Fruit fly (Drosophila melanogaster): ENCODE data around the gene CG14218.

CG14218 gene

DNA sequence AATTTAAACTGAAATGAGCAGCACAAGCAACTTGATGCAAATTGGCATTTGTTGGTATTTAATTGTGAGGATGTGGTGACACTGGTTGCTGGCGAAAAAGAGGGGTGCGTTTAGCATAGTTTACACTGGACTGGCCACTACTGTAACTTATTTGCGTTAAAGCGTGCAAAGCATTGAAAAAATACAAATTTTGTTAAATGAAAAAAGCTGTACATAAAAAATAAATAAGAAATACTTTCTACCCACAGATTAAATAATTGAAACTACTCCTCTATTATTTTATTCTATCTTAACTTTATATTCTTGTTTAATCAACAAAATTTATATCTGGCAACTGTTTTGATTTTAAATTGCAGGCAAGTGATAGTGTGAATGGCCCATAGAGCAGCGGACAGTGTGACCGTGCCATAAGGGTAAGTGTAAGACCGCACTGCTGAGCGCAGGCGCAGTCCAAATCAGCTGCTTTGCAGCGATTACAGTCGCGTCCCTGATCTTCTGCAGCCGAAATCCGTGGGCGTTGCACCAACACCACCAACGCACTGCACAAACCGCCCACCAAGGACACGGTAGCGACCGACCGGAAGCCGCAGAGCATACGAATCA is 16.0 kb downstream of the CG14218 start, which contains the start of the genes Grip84 and car:
TSS of gene Grip84 (minus strand) at position 51 of the 603 bp plus-strand sequence.
TSS of gene car (plus strand) at position 306 of the 603 bp plus-strand sequence.
- no peak for TF ChIP-seq EcR (GFP tag; optimal IDR thresholded peaks at IDR 0.05)
- TF ChIP-seq rn (GFP tag; IDR thresholded peaks at IDR 0.05), result no peak
- no peak for TF ChIP-seq CG13204 (GFP tag; optimal IDR thresholded peaks at IDR 0.05)
- TF ChIP-seq CG14655 (GFP tag; optimal IDR thresholded peaks at IDR 0.05), result no peak
- peak; percentile 58 for TF ChIP-seq CG15710 (tag; optimal IDR thresholded peaks at IDR 0.05)
- TF ChIP-seq Ets98B (GFP tag; IDR thresholded peaks at IDR 0.05), result no peak; the same call in 1 of the 2 replicates
- TF ChIP-seq Pif1B (GFP tag; optimal IDR thresholded peaks at IDR 0.05), result no peak
- peak; percentile 65 for TF ChIP-seq CG9948 (tag; optimal IDR thresholded peaks at IDR 0.05)
- no peak for TF ChIP-seq CG8159 (tag; optimal IDR thresholded peaks at IDR 0.05)
- TF ChIP-seq gl (tag; optimal IDR thresholded peaks at IDR 0.05), result no peak
- peak; percentile 14; the same call in 1 of the 2 replicates for TF ChIP-seq CG10348 (GFP tag; IDR thresholded peaks at IDR 0.05)
- no peak for TF ChIP-seq CG8301 (tag; optimal IDR thresholded peaks at IDR 0.05)
- peak; percentile 40 for TF ChIP-seq CG32121 (GFP tag; IDR thresholded peaks at IDR 0.05)
- peak; percentile 56 for TF ChIP-seq CG17806 (tag; optimal IDR thresholded peaks at IDR 0.05)
- no peak for TF ChIP-seq Pif1A (GFP tag; optimal IDR thresholded peaks at IDR 0.05)
- TF ChIP-seq CG34367 (tag; optimal IDR thresholded peaks at IDR 0.05), result peak; percentile 39
- TF ChIP-seq Snoo (tag; optimal IDR thresholded peaks at IDR 0.05), result no peak
- TF ChIP-seq CG12605 (GFP tag; IDR thresholded peaks at IDR 0.05), result peak; percentile 49; the same call in 1 of the 2 replicates
- no peak for TF ChIP-seq D1 (tag; optimal IDR thresholded peaks at IDR 0.05)
- TF ChIP-seq fd96Ca (GFP tag; IDR thresholded peaks at IDR 0.05), result 0 out of 3 replicates have a peak, but pooled peaks have one; percentile 48
- no peak; the same call in 2 of the 3 replicates for TF ChIP-seq CG4496 (GFP tag; IDR thresholded peaks at IDR 0.05)

DNA sequence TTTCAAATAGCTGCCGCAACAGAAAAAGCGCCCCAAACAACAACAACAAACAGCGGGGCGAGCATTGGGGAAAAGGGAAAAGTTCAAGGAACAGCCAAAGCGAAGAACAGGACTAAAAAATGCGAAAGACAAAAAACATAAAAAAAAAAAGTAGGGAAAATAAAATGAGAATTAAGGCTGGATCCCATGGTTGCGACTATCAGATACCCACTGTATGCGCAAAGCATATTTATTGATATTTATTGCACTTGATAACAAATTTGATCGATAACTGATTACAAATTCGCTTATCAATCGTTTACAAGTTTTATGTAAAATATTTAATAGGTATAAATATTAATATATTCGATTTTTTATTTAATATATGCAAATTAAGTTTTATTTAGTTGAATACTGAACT is 32.2 kb downstream of the CG14218 start:
- no peak for TF ChIP-seq CG14655 (GFP tag; optimal IDR thresholded peaks at IDR 0.05)
- no peak for TF ChIP-seq CG32121 (GFP tag; IDR thresholded peaks at IDR 0.05)
- TF ChIP-seq Ets98B (GFP tag; IDR thresholded peaks at IDR 0.05), result no peak
- no peak for TF ChIP-seq rn (GFP tag; IDR thresholded peaks at IDR 0.05)
- TF ChIP-seq CG34367 (tag; optimal IDR thresholded peaks at IDR 0.05), result no peak

DNA sequence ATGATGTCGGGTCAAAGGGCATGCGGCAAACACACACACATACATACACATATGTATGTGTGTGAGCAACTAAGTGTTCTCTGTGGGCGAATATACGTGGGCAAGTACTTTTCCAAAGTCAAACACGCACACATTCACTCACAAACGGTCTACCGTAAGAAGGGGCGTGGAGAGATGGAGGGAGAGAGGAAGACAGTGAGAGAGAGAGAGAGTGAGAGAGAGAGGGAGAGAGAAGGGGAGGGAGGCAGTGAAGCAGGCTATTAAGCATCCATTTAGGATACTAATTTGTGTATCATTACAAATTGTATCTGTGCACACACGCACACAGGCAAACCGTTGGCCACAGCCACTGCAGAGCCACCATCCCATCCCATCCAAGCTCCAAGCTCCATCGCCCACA is 33.3 kb downstream of the CG14218 start:
- TF ChIP-seq EcR (GFP tag; optimal IDR thresholded peaks at IDR 0.05) (no peak), CG4496 (GFP tag; IDR thresholded peaks at IDR 0.05) (no peak), Ets98B (GFP tag; IDR thresholded peaks at IDR 0.05) (no peak), Snoo (tag; optimal IDR thresholded peaks at IDR 0.05) (no peak), CG15710 (tag; optimal IDR thresholded peaks at IDR 0.05) (no peak), Pif1B (GFP tag; optimal IDR thresholded peaks at IDR 0.05) (no peak), Pif1A (GFP tag; optimal IDR thresholded peaks at IDR 0.05) (no peak), CG10348 (GFP tag; IDR thresholded peaks at IDR 0.05) (no peak), CG12605 (GFP tag; IDR thresholded peaks at IDR 0.05) (no peak), rn (GFP tag; IDR thresholded peaks at IDR 0.05) (no peak), CG14655 (GFP tag; optimal IDR thresholded peaks at IDR 0.05) (no peak), CG17806 (tag; optimal IDR thresholded peaks at IDR 0.05) (no peak), CG32121 (GFP tag; IDR thresholded peaks at IDR 0.05) (no peak), CG8301 (tag; optimal IDR thresholded peaks at IDR 0.05) (no peak), gl (tag; optimal IDR thresholded peaks at IDR 0.05) (no peak)

DNA sequence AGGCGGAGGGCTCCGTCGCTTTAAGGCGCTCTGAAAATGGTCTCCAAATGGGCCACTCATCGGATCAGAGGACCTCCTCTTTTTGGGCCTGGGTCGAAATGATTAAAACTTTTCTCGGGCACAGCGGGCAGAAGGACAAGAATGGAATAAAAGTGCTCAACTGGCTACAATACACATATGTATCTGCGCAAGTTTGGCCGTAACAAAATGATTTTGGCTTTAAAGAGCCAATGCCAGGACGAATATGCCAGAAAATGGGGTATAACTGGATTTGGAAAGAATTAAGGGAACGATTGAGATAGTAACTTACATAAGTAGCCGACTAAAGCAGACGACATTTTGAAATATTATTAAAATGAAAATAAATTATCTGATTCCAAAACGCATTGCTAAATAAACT is 34.4 kb downstream of the CG14218 start, which contains the start of gene CG32532:
TSS of gene CG32532 (minus strand) at position 101 of the 400 bp plus-strand sequence.
- TF ChIP-seq D1 (tag; optimal IDR thresholded peaks at IDR 0.05) (no peak), CG8301 (tag; optimal IDR thresholded peaks at IDR 0.05) (no peak), gl (tag; optimal IDR thresholded peaks at IDR 0.05) (no peak), CG14655 (GFP tag; optimal IDR thresholded peaks at IDR 0.05) (no peak), fd96Ca (GFP tag; IDR thresholded peaks at IDR 0.05) (no peak), CG10348 (GFP tag; IDR thresholded peaks at IDR 0.05) (no peak)

DNA sequence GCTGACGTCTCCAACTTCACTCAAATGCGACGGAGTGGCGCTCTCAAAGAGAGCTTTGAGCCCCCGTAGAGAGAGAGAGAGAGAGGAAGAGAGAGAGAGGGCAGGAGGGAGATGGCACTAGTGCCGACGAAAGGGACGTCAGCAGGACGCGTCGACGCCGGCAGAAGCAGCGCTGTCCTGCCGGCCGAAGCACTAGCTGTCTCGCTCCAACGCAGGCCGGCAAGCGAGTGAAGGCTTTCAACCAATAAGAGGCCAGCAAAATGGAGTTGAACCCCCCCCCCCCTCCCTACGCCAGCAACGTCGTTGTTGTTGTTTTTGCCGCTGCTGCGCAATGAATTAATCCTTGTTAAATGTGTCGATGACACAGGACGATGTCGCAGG is 35.1 kb downstream of the CG14218 start:
- no peak for TF ChIP-seq fd96Ca (GFP tag; IDR thresholded peaks at IDR 0.05)
- TF ChIP-seq CG32121 (GFP tag; IDR thresholded peaks at IDR 0.05), result no peak

DNA sequence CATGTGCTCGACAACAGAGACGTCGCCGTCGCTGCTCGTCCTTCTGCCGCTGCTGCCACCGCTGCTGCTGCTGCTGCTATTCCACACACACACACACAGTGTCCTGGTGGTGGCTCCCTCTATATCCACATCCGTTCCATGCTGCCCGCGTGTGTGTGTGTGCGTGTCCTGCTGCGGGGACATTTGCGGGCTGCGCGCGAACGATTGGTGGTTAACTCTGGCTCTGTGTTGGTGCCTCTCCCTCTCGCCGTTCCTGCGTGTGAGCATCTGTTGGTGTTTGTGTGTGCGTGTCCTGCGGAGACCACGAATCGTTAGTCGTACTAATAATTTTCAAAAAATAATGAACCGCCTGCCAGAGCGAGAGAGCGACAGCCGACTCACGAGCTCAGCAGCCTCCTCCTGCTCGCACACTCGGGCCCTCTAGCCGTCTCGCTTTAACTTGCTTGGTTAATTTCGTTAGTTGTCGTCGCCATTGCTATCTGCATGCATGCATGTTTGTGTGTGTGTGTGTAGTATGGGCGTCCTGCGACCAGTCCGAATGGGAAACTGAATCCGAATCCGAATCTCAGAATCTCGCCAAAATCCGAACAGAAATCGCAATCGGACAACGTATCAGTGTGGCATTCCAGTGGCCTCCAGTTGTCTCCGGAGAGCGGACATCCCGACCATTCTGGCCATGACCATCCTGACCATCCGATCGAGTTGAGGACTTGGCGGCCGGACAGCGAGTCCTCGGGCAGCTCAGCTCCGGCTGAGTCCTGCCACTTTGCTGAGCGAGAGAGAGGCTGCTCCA is 35.7 kb downstream of the CG14218 start:
- TF ChIP-seq CG8301 (tag; optimal IDR thresholded peaks at IDR 0.05) (no peak), CG32121 (GFP tag; IDR thresholded peaks at IDR 0.05) (no peak), CG15710 (tag; optimal IDR thresholded peaks at IDR 0.05) (no peak)

DNA sequence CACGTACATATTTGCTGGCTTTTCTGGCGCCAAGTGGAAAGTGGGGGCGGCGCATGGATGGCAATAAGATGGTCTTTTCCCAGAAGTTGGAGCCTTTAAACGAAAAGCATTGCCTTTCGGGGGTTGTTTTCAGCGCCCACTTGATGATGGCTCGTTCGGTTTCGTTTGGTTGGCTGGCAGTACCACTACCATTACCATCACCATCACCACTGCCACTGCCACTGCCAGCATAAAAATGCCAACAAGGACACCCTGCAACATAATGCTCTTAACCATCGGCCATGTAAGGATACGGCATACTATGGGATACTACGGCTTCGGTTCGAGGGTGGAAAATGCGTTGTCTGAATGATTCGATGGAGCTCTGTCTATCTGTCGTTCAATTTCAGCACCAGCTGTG is 46.4 kb downstream of the CG14218 start:
- TF ChIP-seq CG34367 (tag; optimal IDR thresholded peaks at IDR 0.05) (no peak), CG17806 (tag; optimal IDR thresholded peaks at IDR 0.05) (no peak)
